Fruit fly (Drosophila melanogaster) S2 (cell line): ENCODE data around the gene Idi.

Experiments
- CG8478 ChIP-seq: fragments of >200 bp; optimal IDR thresholded peaks from 2 replicates; lab custom pipeline; 2018
- CTCF ChIP-seq, 2 experiments: fragments of >200 bp; optimal IDR thresholded peaks; 2 replicates each; lab custom pipeline; 2018

Gene Idi

DNA sequence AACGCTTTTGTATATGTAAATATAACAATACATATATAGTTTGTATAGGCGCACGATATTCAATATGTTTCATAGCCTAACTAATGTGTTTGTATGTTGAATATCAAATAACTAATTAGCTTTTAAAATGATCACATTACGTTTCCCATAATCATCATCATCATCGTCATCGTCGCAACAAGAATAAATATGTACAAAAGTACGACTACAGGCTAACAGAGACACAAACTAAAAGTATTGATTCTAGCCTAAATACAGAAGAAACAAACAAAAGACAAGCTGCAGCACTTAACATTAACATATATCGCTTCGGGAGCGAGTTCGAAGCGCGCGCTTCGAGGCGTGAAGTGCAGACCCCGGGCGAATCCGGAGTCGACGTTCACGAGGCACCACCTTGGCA is 1.3 kb downstream of the Idi start:
- TF ChIP-seq CG8478 (lab: Kevin White, UChicago) (no peak), CTCF (optimal IDR thresholded peaks at IDR 0.05; lab: Kevin White, UChicago) (no peak)

DNA sequence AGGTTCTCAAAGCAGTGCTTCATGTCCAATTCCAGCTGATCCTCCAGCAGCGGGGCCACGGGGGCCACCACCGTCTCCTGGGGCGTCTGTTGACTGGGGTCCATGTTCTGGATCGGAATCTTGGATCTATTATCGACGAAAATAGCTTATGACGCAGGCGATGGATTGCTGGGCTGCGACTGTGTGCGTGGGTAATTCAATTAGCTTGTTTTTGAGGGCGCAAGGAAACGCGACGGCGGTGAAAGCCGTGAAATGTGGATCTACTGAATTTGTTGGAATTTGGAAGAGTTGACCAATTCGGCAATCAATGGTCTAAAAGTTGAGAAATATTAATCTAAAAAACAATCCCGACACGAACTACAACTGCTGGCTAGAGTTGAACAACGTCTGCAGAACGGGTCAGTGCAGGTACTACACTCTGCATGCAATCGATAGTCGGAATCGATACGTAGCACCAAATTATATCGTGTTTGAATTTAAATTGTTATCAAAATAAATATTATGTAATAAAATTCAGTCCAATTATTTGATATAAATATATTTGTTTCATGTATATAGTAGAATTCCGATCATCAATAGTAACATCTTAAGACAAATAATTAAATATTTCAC is 3.6 kb downstream of the Idi start, which contains the start of gene CG3308:
TSS of gene CG3308 (minus strand) at position 391 of the 612 bp plus-strand sequence.
- TF ChIP-seq CTCF (optimal IDR thresholded peaks at IDR 0.05; lab: Kevin White, UChicago) (peak in 1 of 2 experiments; percentile 8), CG8478 (lab: Kevin White, UChicago) (no peak)

DNA sequence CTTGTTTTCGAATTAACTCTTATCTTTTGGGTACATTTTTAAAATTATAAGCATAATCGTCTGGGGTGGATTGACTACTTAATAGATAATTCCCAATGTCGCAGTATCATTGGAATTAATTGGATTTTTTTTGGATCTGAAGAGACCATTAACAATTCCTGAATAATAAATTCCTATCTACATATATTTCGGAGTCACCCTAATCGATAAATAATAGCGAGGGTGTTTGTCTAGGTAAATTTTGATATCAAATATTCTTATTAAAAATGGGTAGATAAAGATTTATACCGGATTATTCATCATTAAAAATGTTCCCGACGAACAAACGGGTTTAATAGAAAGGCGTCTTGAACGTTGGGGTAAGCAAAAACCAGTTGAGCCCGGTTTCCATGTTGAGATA is 4.9 kb downstream of the Idi start:
- no peak for TF ChIP-seq CG8478 (lab: Kevin White, UChicago)
- no peak for TF ChIP-seq CTCF (optimal IDR thresholded peaks at IDR 0.05; lab: Kevin White, UChicago)

DNA sequence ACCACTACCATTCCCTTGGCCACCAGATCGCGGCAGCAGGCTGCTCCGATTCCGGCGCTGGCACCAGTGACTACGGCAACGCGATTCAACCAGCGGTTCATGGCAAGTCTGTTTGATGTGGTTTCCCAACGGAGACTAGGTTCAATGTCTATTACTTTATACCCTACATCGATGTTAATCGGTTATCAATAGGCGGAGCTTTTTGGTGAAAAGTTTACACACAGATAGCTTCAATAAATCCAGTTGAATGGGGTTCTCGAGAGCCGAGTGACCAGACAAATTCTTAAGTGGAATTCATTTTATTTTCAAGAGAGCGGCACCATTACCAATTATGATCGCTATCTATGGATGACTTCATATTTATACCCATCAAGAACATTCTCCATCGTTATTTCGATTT is 6.2 kb downstream of the Idi start, which contains the start of gene CG3301:
TSS of gene CG3301 (minus strand) at position 139 of the 400 bp plus-strand sequence.
- no peak for TF ChIP-seq CG8478 (lab: Kevin White, UChicago)
- TF ChIP-seq CTCF (optimal IDR thresholded peaks at IDR 0.05; lab: Kevin White, UChicago): no peak

DNA sequence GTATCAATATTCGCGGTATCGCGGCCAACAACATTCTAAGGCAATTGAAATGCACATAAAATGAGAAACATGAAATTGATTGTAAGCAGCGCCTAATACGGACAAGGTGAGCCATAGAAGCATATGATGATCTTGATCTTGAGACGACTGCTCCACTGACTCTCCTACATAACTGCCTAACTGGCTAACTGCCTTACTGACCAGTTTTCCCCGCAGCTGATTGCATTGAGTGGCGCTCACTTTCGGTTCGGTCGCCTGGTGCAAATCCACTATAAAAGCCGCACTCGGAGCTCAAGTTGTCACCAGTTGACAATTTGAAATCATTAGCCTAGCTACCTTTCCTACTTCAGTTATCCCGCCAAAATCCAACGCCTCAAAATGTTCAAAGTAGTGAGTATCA is 13.0 kb downstream of the Idi start, which contains the start of gene CG17298:
TSS of gene CG17298 (plus strand) at position 301 of the 400 bp plus-strand sequence.
- TF ChIP-seq CTCF (optimal IDR thresholded peaks at IDR 0.05; lab: Kevin White, UChicago) (no peak), CG8478 (lab: Kevin White, UChicago) (no peak)

DNA sequence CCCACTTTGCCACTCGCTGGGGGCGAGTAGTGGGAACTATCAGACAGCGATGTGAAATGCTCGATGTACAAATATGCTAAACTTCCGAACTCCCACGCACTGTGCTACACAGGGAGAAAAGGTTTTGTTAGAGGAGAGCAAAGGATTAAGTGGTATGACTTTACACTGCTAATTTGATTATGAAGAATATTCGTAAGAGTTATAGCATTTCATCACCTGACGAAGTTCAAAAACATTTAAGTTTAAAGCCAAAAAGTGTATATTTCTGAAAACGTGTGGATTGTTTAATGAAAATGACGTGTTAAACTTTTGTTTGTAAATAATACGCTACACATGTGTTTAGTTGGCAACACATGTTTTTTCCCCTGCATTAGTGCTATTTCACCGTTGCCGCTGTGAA is 18.5 kb downstream of the Idi start:
- TF ChIP-seq CG8478 (lab: Kevin White, UChicago): no peak
- no peak for TF ChIP-seq CTCF (optimal IDR thresholded peaks at IDR 0.05; lab: Kevin White, UChicago)

DNA sequence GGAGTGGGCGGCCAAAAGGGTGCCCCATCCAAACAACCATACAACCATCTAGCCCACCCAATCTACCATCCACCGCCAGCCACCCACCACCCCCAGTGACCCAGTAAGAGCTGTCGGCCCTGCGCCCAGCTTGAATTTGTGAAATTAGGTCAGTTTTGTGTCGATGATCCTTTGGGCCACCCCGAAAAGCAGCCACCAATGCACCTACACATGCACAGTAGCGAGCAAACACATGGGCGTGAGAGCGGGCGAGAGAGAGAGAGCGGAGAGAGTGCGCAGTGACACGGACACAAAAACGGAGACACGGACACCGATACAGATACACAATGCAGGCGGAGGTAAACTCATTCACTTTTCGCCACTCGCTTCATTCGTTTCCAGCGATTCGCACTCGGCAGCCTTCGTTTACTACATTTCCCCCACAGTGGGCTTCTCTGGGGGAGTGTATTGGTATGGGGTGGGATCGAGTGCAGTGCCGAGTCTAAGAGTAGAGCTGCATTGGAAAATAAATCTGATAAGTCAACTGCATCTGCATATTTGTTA is 19.2 kb downstream of the Idi start:
- TF ChIP-seq CTCF (optimal IDR thresholded peaks at IDR 0.05; lab: Kevin White, UChicago): no peak
- no peak for TF ChIP-seq CG8478 (lab: Kevin White, UChicago)

DNA sequence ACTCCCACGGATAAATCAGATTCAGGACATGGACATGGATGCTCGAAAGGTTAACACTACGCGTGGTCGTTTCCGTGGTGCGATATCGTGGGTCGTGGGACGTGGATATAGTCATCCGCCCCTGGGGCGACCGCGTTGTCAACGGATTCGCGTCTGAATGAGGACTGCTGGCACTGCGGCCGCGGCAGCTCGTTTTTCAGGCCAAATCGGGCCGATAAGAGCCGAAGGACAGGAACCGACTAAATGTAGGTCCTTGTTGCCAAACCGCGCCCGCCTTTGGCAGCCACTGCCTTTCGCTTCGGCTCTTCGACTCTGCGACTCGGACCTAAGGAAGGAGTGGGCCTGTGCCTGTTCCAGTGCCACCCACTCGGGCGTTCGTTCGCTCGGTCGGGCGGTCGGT is 23.9 kb downstream of the Idi start, which contains the start of gene SIFaR:
TSS of gene SIFaR (minus strand) at position 166 of the 400 bp plus-strand sequence.
- no peak for TF ChIP-seq CTCF (optimal IDR thresholded peaks at IDR 0.05; lab: Kevin White, UChicago)
- TF ChIP-seq CG8478 (lab: Kevin White, UChicago): no peak

DNA sequence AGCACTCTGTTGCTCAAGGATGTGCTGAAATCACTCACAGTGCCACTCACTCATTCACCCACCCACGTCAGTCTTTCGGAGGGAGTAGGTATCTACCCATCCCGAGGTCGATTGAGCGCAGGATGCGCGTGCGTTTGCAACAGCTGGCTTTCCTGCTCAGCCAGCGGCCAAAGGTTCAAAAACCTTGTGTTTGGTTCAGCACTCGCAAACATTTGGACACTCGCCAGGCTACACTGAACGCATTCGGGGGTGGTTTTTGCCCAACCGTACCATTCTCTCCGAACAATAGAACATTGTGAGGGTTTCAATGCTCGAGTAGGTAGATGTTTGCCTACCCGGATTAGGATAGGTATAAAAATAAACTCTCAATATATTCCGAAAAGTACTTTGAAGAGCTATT is 25.1 kb downstream of the Idi start:
- TF ChIP-seq CTCF (optimal IDR thresholded peaks at IDR 0.05; lab: Kevin White, UChicago) (no peak), CG8478 (lab: Kevin White, UChicago) (no peak)

DNA sequence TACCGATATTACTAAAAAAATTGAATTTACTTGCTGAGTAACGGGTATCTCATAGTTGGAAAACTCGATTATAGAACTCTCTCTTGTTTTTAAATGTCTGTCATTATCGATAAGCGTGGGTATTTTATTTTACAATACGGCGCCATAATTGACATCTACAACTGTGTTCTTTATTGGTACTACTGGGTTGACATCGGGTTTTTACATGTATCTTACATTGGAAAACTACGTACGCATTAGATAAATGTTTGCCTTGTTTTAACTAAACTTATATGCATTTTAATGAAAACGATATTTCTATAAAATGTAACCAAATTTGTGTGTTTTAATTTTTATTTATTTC is 25.7 kb downstream of the Idi start:
- TF ChIP-seq CTCF (optimal IDR thresholded peaks at IDR 0.05; lab: Kevin White, UChicago) (peak; percentile 88 to 91), CG8478 (lab: Kevin White, UChicago) (no peak)

DNA sequence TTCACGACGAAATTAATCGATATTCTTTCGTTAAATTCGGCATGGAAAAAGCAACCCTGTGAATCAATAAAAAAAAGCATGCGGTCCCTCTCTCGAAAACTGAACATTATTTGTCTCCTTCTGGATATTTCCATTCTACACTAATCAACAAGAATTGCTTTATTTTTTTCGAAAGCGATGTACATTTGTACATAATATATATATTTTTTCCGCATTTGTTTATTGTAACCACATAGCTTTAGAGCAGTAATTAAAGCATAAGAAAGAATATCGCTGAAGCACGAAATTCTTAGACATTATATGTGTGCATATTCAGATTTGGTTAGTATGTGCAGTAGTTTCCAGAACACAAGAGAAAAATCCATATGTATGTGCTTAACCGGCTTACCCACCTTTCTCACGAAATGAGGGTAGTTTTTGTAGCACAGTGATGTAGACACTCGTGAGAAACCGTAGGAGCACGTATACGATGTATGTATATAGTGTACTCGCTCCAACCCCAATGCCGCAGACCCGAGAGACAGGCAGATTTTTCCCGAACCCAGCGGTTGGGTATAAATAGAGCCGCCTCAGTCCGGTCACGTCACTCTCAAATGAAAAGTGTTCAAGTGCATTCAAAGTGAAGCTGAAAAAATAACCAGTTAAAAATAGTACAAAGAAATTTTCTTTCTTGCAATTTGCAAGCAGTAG is 26.3 kb downstream of the Idi start:
- TF ChIP-seq CG8478 (lab: Kevin White, UChicago) (no peak), CTCF (optimal IDR thresholded peaks at IDR 0.05; lab: Kevin White, UChicago) (no peak)

DNA sequence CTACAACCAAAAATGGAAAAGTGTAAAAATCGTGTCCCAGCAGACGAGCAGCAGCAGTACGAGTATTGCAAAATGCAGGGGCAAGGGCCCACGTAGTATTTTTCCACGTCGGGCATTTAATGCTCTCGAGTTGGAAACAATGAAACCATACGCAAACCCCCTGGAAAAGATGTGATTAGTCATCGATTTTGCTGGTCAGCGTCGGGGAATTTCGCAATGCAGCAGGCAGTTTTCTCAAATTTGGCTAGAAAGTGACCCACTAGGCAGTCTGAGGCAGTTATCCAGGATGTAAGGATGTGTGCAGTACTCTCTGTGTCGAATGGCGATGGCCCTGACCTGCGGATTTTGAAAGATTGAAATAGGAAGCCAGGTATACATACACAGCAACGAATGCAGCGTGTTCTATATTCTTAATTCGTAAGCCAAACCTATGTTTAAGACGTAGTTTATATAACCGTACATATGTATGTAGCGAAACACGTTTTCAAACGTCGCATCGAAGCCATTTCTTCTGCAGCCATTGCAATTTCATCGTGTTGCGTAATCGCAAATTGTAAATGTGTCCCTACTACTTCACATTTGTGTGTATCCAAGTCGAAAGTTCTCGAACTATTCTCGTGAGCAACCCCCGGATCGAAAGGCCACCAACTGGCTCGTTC is 26.9 kb downstream of the Idi start:
- TF ChIP-seq CTCF (optimal IDR thresholded peaks at IDR 0.05; lab: Kevin White, UChicago) (no peak), CG8478 (lab: Kevin White, UChicago) (no peak)

DNA sequence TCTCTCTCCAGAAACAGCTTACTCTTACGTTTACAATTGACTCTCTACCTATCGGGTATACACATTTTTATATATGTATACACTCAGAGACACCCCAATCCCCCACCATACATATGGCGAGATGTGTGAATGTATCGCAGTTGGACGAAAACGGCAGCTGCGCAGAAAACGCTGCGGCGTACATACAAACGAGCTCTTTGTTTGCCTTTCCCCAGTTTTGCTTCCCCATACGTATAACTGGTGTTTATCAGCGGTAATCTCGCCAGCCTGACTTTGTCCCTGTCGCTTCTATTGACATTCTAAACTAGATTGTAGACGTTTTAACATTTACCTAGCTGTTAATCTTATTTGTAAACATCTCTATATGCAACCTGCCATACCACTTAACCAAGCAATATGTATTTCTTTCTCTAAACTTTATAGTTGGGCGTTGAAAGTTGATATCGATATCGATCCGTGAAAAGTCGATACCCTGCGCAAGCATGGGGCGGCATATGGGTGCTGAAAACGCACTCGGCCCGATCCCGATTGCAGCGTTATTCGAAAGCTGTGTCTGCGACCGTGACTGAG is 27.5 kb downstream of the Idi start:
- no peak for TF ChIP-seq CTCF (optimal IDR thresholded peaks at IDR 0.05; lab: Kevin White, UChicago)
- no peak for TF ChIP-seq CG8478 (lab: Kevin White, UChicago)

DNA sequence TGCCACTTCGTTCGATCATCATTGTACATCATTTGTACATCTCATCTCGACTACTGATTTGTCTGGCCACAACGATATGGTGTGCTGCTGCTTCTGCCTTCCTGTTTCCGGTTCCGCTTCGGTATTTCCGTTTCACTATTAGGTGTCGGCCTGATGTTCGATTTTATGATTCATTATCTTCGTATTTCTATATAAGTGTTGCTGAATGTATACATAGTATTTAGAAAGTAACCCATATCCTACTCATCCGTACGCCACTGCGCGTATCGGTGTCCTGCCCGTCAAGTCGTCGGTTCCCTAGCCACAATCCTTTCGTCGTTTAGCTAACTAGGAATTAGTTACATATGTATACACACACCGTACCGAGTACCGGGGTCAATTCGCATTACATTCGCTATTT is 49.2 kb downstream of the Idi start:
- TF ChIP-seq CTCF (optimal IDR thresholded peaks at IDR 0.05; lab: Kevin White, UChicago) (no peak), CG8478 (lab: Kevin White, UChicago) (no peak)
